Worm (Caenorhabditis elegans) whole organism, late embryonic: ENCODE results near the gene F37A4.5.

Experiments
- F13H6.1 ChIP-seq: sonication (generic microtip); optimal IDR thresholded peaks from 2 replicates; lab custom pipeline; 2016; ENCODE audit warnings: missing genetic modification characterization, missing compliant biosample characterization
- K02D7.2 ChIP-seq: sonication (generic microtip); optimal IDR thresholded peaks from 2 replicates; lab custom pipeline; 2017; ENCODE audit warnings: mild to moderate bottlenecking, missing genetic modification characterization, missing compliant biosample characterization
- T23F11.4 ChIP-seq: fragments of 200-800 bp; sonication (Bioruptor generic); optimal IDR thresholded peaks from 2 replicates; lab custom pipeline; 2018; ENCODE audit warnings: mild to moderate bottlenecking, missing genetic modification characterization, missing compliant biosample characterization
- Y22D7AL.16 ChIP-seq: sonication (generic microtip); optimal IDR thresholded peaks from 2 replicates; lab custom pipeline; 2016; ENCODE audit warnings: missing genetic modification characterization, missing compliant biosample characterization
- ahr-1 ChIP-seq: sonication (generic microtip); optimal IDR thresholded peaks from 2 replicates; lab custom pipeline; 2016; ENCODE audit warnings: missing genetic modification characterization, missing compliant biosample characterization
- ceh-18 ChIP-seq: sonication (generic microtip); optimal IDR thresholded peaks from 2 replicates; lab custom pipeline; 2016; ENCODE audit warnings: missing genetic modification characterization, missing compliant biosample characterization
- ceh-2 ChIP-seq: sonication (generic microtip); optimal IDR thresholded peaks from 2 replicates; lab custom pipeline; 2016; ENCODE audit warnings: missing genotype, missing genetic modification characterization, missing compliant biosample characterization
- ceh-22 ChIP-seq: sonication (generic microtip); optimal IDR thresholded peaks from 2 replicates; lab custom pipeline; 2017; ENCODE audit warnings: missing biosample characterization, missing genetic modification characterization
- ceh-24 ChIP-seq: sonication (generic microtip); optimal IDR thresholded peaks from 2 replicates; lab custom pipeline; 2016; ENCODE audit warnings: mild to moderate bottlenecking, missing genetic modification characterization, missing compliant biosample characterization
- ceh-30 ChIP-seq: fragments of 150-350 bp; optimal IDR thresholded peaks from 2 replicates; lab custom pipeline; 2014; ENCODE audit warnings: missing biosample characterization, missing genetic modification characterization
- ceh-31 ChIP-seq: sonication (generic microtip); optimal IDR thresholded peaks from 2 replicates; lab custom pipeline; 2016; ENCODE audit warnings: missing genetic modification characterization, missing compliant biosample characterization
- ceh-45 ChIP-seq: fragments of 200-800 bp; sonication (Bioruptor generic); IDR thresholded peaks from 2 replicates; pipeline ENCODE4 v1.3.6; 2022; ENCODE audit warnings: missing genetic modification reagents, missing genetic modification characterization, missing compliant biosample characterization
- ceh-48 ChIP-seq: sonication (generic microtip); optimal IDR thresholded peaks from 2 replicates; lab custom pipeline; 2016; ENCODE audit warnings: missing genetic modification characterization, inconsistent platforms, missing compliant biosample characterization
- che-1 ChIP-seq: sonication (generic microtip); optimal IDR thresholded peaks from 2 replicates; lab custom pipeline; 2016; ENCODE audit warnings: mild to moderate bottlenecking, missing genetic modification characterization, missing compliant biosample characterization
- elt-4 ChIP-seq: sonication (generic microtip); optimal IDR thresholded peaks from 2 replicates; lab custom pipeline; 2016; ENCODE audit warnings: missing genetic modification characterization, missing compliant biosample characterization
- ets-4 ChIP-seq: sonication (generic microtip); optimal IDR thresholded peaks from 2 replicates; lab custom pipeline; 2016; ENCODE audit warnings: missing genetic modification characterization, missing compliant biosample characterization
- eyg-1 ChIP-seq: sonication (generic microtip); optimal IDR thresholded peaks from 2 replicates; lab custom pipeline; 2016; ENCODE audit warnings: missing genotype, missing genetic modification characterization, missing compliant biosample characterization
- fkh-6 ChIP-seq: sonication (generic microtip); optimal IDR thresholded peaks from 2 replicates; lab custom pipeline; 2016; ENCODE audit warnings: missing genetic modification characterization, missing compliant biosample characterization
- gmeb-2 ChIP-seq: sonication (generic microtip); optimal IDR thresholded peaks from 2 replicates; lab custom pipeline; 2016; ENCODE audit warnings: missing genetic modification characterization, inconsistent platforms, missing compliant biosample characterization
- hlh-13 ChIP-seq: fragments of 200-800 bp; sonication (Bioruptor generic); optimal IDR thresholded peaks from 2 replicates; lab custom pipeline; 2018; ENCODE audit warnings: mild to moderate bottlenecking, missing genetic modification characterization, missing compliant biosample characterization
- hlh-15 ChIP-seq: sonication (generic microtip); optimal IDR thresholded peaks from 2 replicates; lab custom pipeline; 2016; ENCODE audit warnings: missing genetic modification characterization, missing compliant biosample characterization
- hlh-30 ChIP-seq: sonication (generic microtip); optimal IDR thresholded peaks from 2 replicates; lab custom pipeline; 2017; ENCODE audit warnings: antibody characterized with exemption, missing genetic modification characterization, missing compliant biosample characterization; ENCODE audit not compliant: insufficient read depth
- hlh-8 ChIP-seq: sonication (generic microtip); optimal IDR thresholded peaks from 2 replicates; lab custom pipeline; 2016; ENCODE audit warnings: missing genotype, missing genetic modification characterization, missing compliant biosample characterization
- mec-3 ChIP-seq: sonication (generic microtip); optimal IDR thresholded peaks from 2 replicates; lab custom pipeline; 2016; ENCODE audit warnings: borderline replicate concordance, missing genetic modification characterization, missing compliant biosample characterization
- nfya-1 ChIP-seq: sonication (generic microtip); optimal IDR thresholded peaks from 2 replicates; lab custom pipeline; 2017; ENCODE audit warnings: missing genetic modification characterization, mild to moderate bottlenecking, missing compliant biosample characterization, antibody characterized with exemption, moderate library complexity
- nhr-11 ChIP-seq: fragments of 150-350 bp; optimal IDR thresholded peaks from 2 replicates; lab custom pipeline; 2014; ENCODE audit warnings: missing biosample characterization, missing genetic modification characterization
- npax-4 ChIP-seq: sonication (generic microtip); optimal IDR thresholded peaks from 2 replicates; lab custom pipeline; 2016; ENCODE audit warnings: missing genetic modification characterization, missing compliant biosample characterization
- pat-9 ChIP-seq: fragments of 200-800 bp; sonication (Bioruptor generic); optimal IDR thresholded peaks from 2 replicates; lab custom pipeline; 2018; ENCODE audit warnings: mild to moderate bottlenecking, missing genetic modification characterization, moderate library complexity, missing compliant biosample characterization
- pha-2 ChIP-seq: sonication (generic microtip); optimal IDR thresholded peaks from 2 replicates; lab custom pipeline; 2017; ENCODE audit warnings: mild to moderate bottlenecking, missing genetic modification characterization, missing compliant biosample characterization
- pqm-1 ChIP-seq: sonication (generic microtip); optimal IDR thresholded peaks from 2 replicates; lab custom pipeline; 2016; ENCODE audit warnings: missing genetic modification characterization, missing compliant biosample characterization
- pros-1 ChIP-seq: fragments of 150-350 bp; optimal IDR thresholded peaks from 2 replicates; lab custom pipeline; 2014; ENCODE audit warnings: missing biosample characterization, missing genetic modification reagents, missing genetic modification characterization
- ref-2 ChIP-seq: sonication (generic microtip); optimal IDR thresholded peaks from 2 replicates; lab custom pipeline; 2016; ENCODE audit warnings: missing genetic modification characterization, missing compliant biosample characterization
- rnt-1 ChIP-seq: sonication (generic microtip); optimal IDR thresholded peaks from 2 replicates; lab custom pipeline; 2016; ENCODE audit warnings: missing genetic modification characterization, missing compliant biosample characterization
- sox-2 ChIP-seq: fragments of 200-800 bp; sonication (Bioruptor generic); IDR thresholded peaks from 2 replicates; pipeline ENCODE4 v1.3.6; 2022; ENCODE audit warnings: missing genetic modification reagents, missing genetic modification characterization, missing compliant biosample characterization
- sox-4 ChIP-seq: sonication (generic microtip); optimal IDR thresholded peaks from 2 replicates; lab custom pipeline; 2017; ENCODE audit warnings: mild to moderate bottlenecking, missing genetic modification characterization, inconsistent platforms, missing compliant biosample characterization
- syd-9 ChIP-seq: sonication (generic microtip); optimal IDR thresholded peaks from 2 replicates; lab custom pipeline; 2016; ENCODE audit warnings: mild to moderate bottlenecking, missing genetic modification characterization, moderate library complexity, missing compliant biosample characterization
- tbx-2 ChIP-seq: sonication (generic microtip); optimal IDR thresholded peaks from 2 replicates; lab custom pipeline; 2016; ENCODE audit warnings: missing genetic modification characterization, missing compliant biosample characterization
- tbx-7 ChIP-seq: sonication (generic microtip); optimal IDR thresholded peaks from 2 replicates; lab custom pipeline; 2016; ENCODE audit warnings: missing genotype, missing genetic modification characterization, missing compliant biosample characterization
- unc-3 ChIP-seq, 2 experiments: fragments of 200-800 bp in 1 of 2; sonication (Bioruptor generic) in 1 of 2; sonication (generic microtip) in 1 of 2; conservative IDR thresholded peaks in 1 of 2; optimal IDR thresholded peaks in 1 of 2; 2 replicates each; pipeline versions ENCODE4 v1.3.6 to Lab custom; 2016 to 2022; ENCODE audit warnings: missing compliant biosample characterization in 2 of 2, missing genetic modification characterization in 2 of 2, missing genetic modification reagents in 1 of 2
- unc-86 ChIP-seq: sonication (generic microtip); optimal IDR thresholded peaks from 2 replicates; lab custom pipeline; 2016; ENCODE audit warnings: missing genetic modification characterization, missing compliant biosample characterization

The F37A4.5 gene

ce11 chrIII:6736566-6736965 lies 24.9 kb downstream of the F37A4.5 start, which contains the start of gene Y102E9.6:
Gene Y102E9.6, minus strand, starts transcription at chrIII:6736666.
- TF ChIP-seq sox-2 (GFP tag; lab: Robert Waterston, UW) (no peak), mec-3 (tag; lab: Kevin White, UChicago) (no peak), ahr-1 (tag; lab: Kevin White, UChicago) (no peak), ref-2 (tag; lab: Kevin White, UChicago) (no peak), elt-4 (tag; lab: Kevin White, UChicago) (no peak), pat-9 (tag; lab: Kevin White, UChicago) (no peak), hlh-15 (tag; lab: Kevin White, UChicago) (no peak), ceh-30 (tag; lab: Kevin White, UChicago) (no peak), unc-3 (GFP tag; conservative IDR thresholded peaks at IDR 0.05; lab: Robert Waterston, UW) (no peak), unc-3 (tag; optimal IDR thresholded peaks at IDR 0.05; lab: Kevin White, UChicago) (no peak), fkh-6 (tag; lab: Kevin White, UChicago) (no peak), ceh-22 (no peak), ets-4 (tag; lab: Kevin White, UChicago) (no peak), hlh-30 (no peak), che-1 (tag; lab: Kevin White, UChicago) (no peak), F13H6.1 (no peak), eyg-1 (tag; lab: Kevin White, UChicago) (no peak), ceh-48 (tag; lab: Kevin White, UChicago) (no peak), syd-9 (no peak), Y22D7AL.16 (no peak)

ce11 chrIII:6736971-6737370 lies 25.3 kb downstream of the F37A4.5 start, which contains the start of gene K07E12.2:
Gene K07E12.2, plus strand, starts transcription at chrIII:6737271.
- no peak for TF ChIP-seq nfya-1
- TF ChIP-seq unc-86 (tag; lab: Kevin White, UChicago) = no peak
- no peak for TF ChIP-seq hlh-8 (tag; lab: Kevin White, UChicago)
- no peak for TF ChIP-seq pros-1 (tag; lab: Kevin White, UChicago)
- no peak for TF ChIP-seq gmeb-2 (tag; lab: Kevin White, UChicago)
- TF ChIP-seq pha-2 = no peak
- TF ChIP-seq che-1 (tag; lab: Kevin White, UChicago) = no peak
- no peak for TF ChIP-seq elt-4 (tag; lab: Kevin White, UChicago)
- no peak for TF ChIP-seq ceh-31 (tag; lab: Kevin White, UChicago)
- no peak for TF ChIP-seq ceh-18 (tag; lab: Kevin White, UChicago)
- no peak for TF ChIP-seq T23F11.4

ce11 chrIII:6740072-6740471 lies 28.4 kb downstream of the F37A4.5 start:
- TF ChIP-seq eyg-1 (tag; lab: Kevin White, UChicago) (no peak), nhr-11 (tag; lab: Kevin White, UChicago) (no peak), ceh-31 (tag; lab: Kevin White, UChicago) (no peak), unc-86 (tag; lab: Kevin White, UChicago) (no peak), tbx-2 (tag; lab: Kevin White, UChicago) (no peak), rnt-1 (tag; lab: Kevin White, UChicago) (no peak), npax-4 (tag; lab: Kevin White, UChicago) (no peak), tbx-7 (tag; lab: Kevin White, UChicago) (no peak), sox-4 (tag; lab: Kevin White, UChicago) (no peak), hlh-30 (no peak), K02D7.2 (tag; lab: Kevin White, UChicago) (no peak), hlh-13 (GFP tag; lab: Kevin White, UChicago) (no peak), pqm-1 (no peak), ceh-2 (tag; lab: Kevin White, UChicago) (no peak), ceh-24 (tag; lab: Kevin White, UChicago) (no peak), ceh-45 (GFP tag; lab: Robert Waterston, UW) (no peak)
